Fruit fly (Drosophila melanogaster) Kc167 (cell line): ENCODE results near the gene SMC5.

ENCODE experiments used
- Myc ChIP-seq: fragments of >200 bp; optimal IDR thresholded peaks from 2 replicates; lab custom pipeline; 2017; ENCODE audit warnings: missing external identifiers
- Sin3A ChIP-seq: fragments of >200 bp; optimal IDR thresholded peaks from 2 replicates; lab custom pipeline; 2018; ENCODE audit warnings: missing external identifiers
- h ChIP-seq: fragments of >200 bp; optimal IDR thresholded peaks from 3 replicates; lab custom pipeline; 2018; ENCODE audit warnings: missing external identifiers
- insv ChIP-seq: fragments of >200 bp; optimal IDR thresholded peaks from 3 replicates; lab custom pipeline; 2018; ENCODE audit warnings: missing external identifiers
- psq ChIP-seq: fragments of >200 bp; optimal IDR thresholded peaks from 2 replicates; lab custom pipeline; 2017; ENCODE audit warnings: missing external identifiers
- ttk ChIP-seq: sonication (Bioruptor generic); optimal IDR thresholded peaks from 2 replicates; lab custom pipeline; 2017; ENCODE audit warnings: missing external identifiers

The SMC5 gene

dm6 chr3L:21598337-21598736 is 29.4 kb downstream of the SMC5 start:
- TF ChIP-seq psq (lab: Kevin White, UChicago) (no peak), Sin3A (lab: Kevin White, UChicago) (no peak), ttk (lab: Kevin White, UChicago) (no peak), Myc (no peak), insv (no peak), h (lab: Kevin White, UChicago) (no peak)

- TF ChIP-seq psq (lab: Kevin White, UChicago) (no peak), insv (no peak), h (lab: Kevin White, UChicago) (no peak), ttk (lab: Kevin White, UChicago) (no peak), Sin3A (lab: Kevin White, UChicago) (no peak), Myc (no peak)
Observed at dm6 chr3L:21602275-21602674, 33.3 kb downstream of the SMC5 start.

- TF ChIP-seq h (lab: Kevin White, UChicago) (no peak), Myc (no peak), insv (no peak), ttk (lab: Kevin White, UChicago) (no peak), Sin3A (lab: Kevin White, UChicago) (no peak), psq (lab: Kevin White, UChicago) (no peak)
Observed at dm6 chr3L:21604265-21604664, 35.3 kb downstream of the SMC5 start.

dm6 chr3L:21610535-21610934 is 41.6 kb downstream of the SMC5 start:
- TF ChIP-seq Myc (no peak), psq (lab: Kevin White, UChicago) (no peak), insv (no peak), ttk (lab: Kevin White, UChicago) (no peak), h (lab: Kevin White, UChicago) (no peak)

dm6 chr3L:21617354-21617753 is 48.4 kb downstream of the SMC5 start, which contains the start of the genes S1P and CG11307:
Gene S1P (minus strand): TSS chr3L:21617376.
Gene CG11307 (plus strand): TSS chr3L:21617623.
- no peak for TF ChIP-seq insv
- TF ChIP-seq Sin3A (lab: Kevin White, UChicago), result no peak
- TF ChIP-seq ttk (lab: Kevin White, UChicago), result no peak
- no peak for TF ChIP-seq Myc
- no peak for TF ChIP-seq h (lab: Kevin White, UChicago)
- no peak for TF ChIP-seq psq (lab: Kevin White, UChicago)
